Worm (Caenorhabditis elegans): Measurements from ENCODE around the gene Y48E1B.17.

DNA sequence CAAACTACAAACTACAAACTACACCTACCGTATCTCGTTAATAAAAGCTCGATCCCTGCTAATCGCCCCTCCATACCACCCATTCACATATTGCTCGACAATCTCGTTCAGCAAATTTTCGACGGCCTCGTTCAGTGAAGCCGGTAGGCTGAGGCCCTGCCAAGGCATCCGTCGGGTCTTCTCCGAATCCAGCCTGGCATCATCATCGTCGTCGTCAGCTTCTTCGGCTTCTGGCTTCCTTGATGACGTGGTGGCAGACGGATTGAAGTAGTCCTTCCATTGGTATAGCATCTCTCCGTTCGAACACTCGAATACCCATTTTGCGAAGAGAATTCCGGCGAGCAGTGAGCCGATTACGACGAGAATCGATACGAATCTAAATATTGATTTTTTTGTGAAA lies 10.2 kb downstream of the Y48E1B.17 start:
- no peak for TF ChIP-seq lin-15B (tag; optimal IDR thresholded peaks at IDR 0.05)
- no peak for TF ChIP-seq jun-1 (tag; optimal IDR thresholded peaks at IDR 0.05)
- no peak for TF ChIP-seq elt-1 (tag; optimal IDR thresholded peaks at IDR 0.05)
- TF ChIP-seq fos-1 (tag; optimal IDR thresholded peaks at IDR 0.05) = no peak
- no peak for TF ChIP-seq nhr-28 (tag; optimal IDR thresholded peaks at IDR 0.05)
- no peak for TF ChIP-seq nfya-1 (tag; optimal IDR thresholded peaks at IDR 0.05; ENCODE audit: insufficient read depth)
- TF ChIP-seq nhr-25 (tag; optimal IDR thresholded peaks at IDR 0.05) = no peak
- TF ChIP-seq unc-39 (tag; optimal IDR thresholded peaks at IDR 0.05) = no peak
- no peak for TF ChIP-seq tbx-2 (tag; optimal IDR thresholded peaks at IDR 0.05)

Data from whole organism, L3 larva.